Fruit fly (Drosophila melanogaster): ENCODE data around the gene nullo.

nullo gene

dm6 chrX:7001135-7001769 lies 48.0 kb upstream of the nullo start (continued):
- TF ChIP-seq CG14860 (GFP tag; IDR thresholded peaks at IDR 0.05; ENCODE audit: partially characterized antibody) (no peak), tna (GFP tag; IDR thresholded peaks at IDR 0.05; ENCODE audit: partially characterized antibody) (no peak), Dbx (GFP tag; IDR thresholded peaks at IDR 0.05) (no peak), CG8290 (GFP tag; optimal IDR thresholded peaks at IDR 0.05) (no peak), CG8290 (tag; optimal IDR thresholded peaks at IDR 0.05) (peak; percentile 1 to 9), Hsf (GFP tag; optimal IDR thresholded peaks at IDR 0.05) (peak; percentile 21), Nf-YA (GFP tag; IDR thresholded peaks at IDR 0.05) (no peak), TFAM (GFP tag; optimal IDR thresholded peaks at IDR 0.05) (no peak), kni (GFP tag; optimal IDR thresholded peaks at IDR 0.05) (no peak), CG12391 (tag; optimal IDR thresholded peaks at IDR 0.05) (peak; percentile 47), CG15269 (tag; optimal IDR thresholded peaks at IDR 0.05) (peak; percentile 60), Kr (GFP tag; optimal IDR thresholded peaks at IDR 0.05) (no peak), CG1024 (GFP tag; IDR thresholded peaks at IDR 0.05) (peak; percentile 45), D (optimal IDR thresholded peaks at IDR 0.05) (no peak), D (GFP tag; optimal IDR thresholded peaks at IDR 0.05) (peak; percentile 49), org-1 (GFP tag; optimal IDR thresholded peaks at IDR 0.05) (peak; percentile 39), Hr39 (optimal IDR thresholded peaks at IDR 0.05) (no peak), Mrtf (GFP tag; IDR thresholded peaks at IDR 0.05) (peak; percentile 67; the same call in 1 of the 3 replicates), cad (GFP tag; optimal IDR thresholded peaks at IDR 0.05) (no peak), toy (GFP tag; IDR thresholded peaks at IDR 0.05) (no peak), CrebB (tag; optimal IDR thresholded peaks at IDR 0.05) (no peak), CG16813 (GFP tag; IDR thresholded peaks at IDR 0.05; ENCODE audit: partially characterized antibody) (no peak), Hand (GFP tag; optimal IDR thresholded peaks at IDR 0.05) (peak; percentile 17), Lim3 (GFP tag; IDR thresholded peaks at IDR 0.05) (no peak), luna (GFP tag; optimal IDR thresholded peaks at IDR 0.05) (no peak), Oaz (GFP tag; IDR thresholded peaks at IDR 0.05) (no peak), eve (GFP tag; optimal IDR thresholded peaks at IDR 0.05) (peak in 1 of 2 experiments; percentile 42), Vsx1 (GFP tag; optimal IDR thresholded peaks at IDR 0.05) (peak; percentile 56), CG34422 (GFP tag; IDR thresholded peaks at IDR 0.05) (0 out of 3 replicates have a peak, but pooled peaks have one; percentile 62), CG4282 (GFP tag; optimal IDR thresholded peaks at IDR 0.05) (no peak), CG10431 (GFP tag; optimal IDR thresholded peaks at IDR 0.05) (no peak), vfl (GFP tag; optimal IDR thresholded peaks at IDR 0.05) (no peak), dm (GFP tag; optimal IDR thresholded peaks at IDR 0.05) (no peak), CG6689 (GFP tag; IDR thresholded peaks at IDR 0.05) (peak; percentile 56; the same call in 1 of the 2 replicates), CG18011 (GFP tag; optimal IDR thresholded peaks at IDR 0.05) (no peak), CG10462 (GFP tag; optimal IDR thresholded peaks at IDR 0.05) (no peak), mirr (GFP tag; optimal IDR thresholded peaks at IDR 0.05) (peak; percentile 7), Xbp1 (GFP tag; optimal IDR thresholded peaks at IDR 0.05) (peak; percentile 32), Gsc (GFP tag; IDR thresholded peaks at IDR 0.05) (no peak), Lpt (GFP tag; optimal IDR thresholded peaks at IDR 0.05) (no peak), usp (GFP tag; optimal IDR thresholded peaks at IDR 0.05) (no peak), CG9437 (GFP tag; optimal IDR thresholded peaks at IDR 0.05) (peak; percentile 36), fd64A (GFP tag; optimal IDR thresholded peaks at IDR 0.05) (no peak), onecut (GFP tag; IDR thresholded peaks at IDR 0.05) (no peak), Pdp1 (GFP tag; optimal IDR thresholded peaks at IDR 0.05) (peak in 1 of 2 experiments; percentile 63), CG32772 (GFP tag; IDR thresholded peaks at IDR 0.05) (no peak), wor (GFP tag; IDR thresholded peaks at IDR 0.05) (no peak), CG6813 (GFP tag; optimal IDR thresholded peaks at IDR 0.05) (peak; percentile 53), CG1792 (GFP tag; optimal IDR thresholded peaks at IDR 0.05) (peak; percentile 23), CG17912 (GFP tag; optimal IDR thresholded peaks at IDR 0.05) (no peak), CG2129 (GFP tag; IDR thresholded peaks at IDR 0.05; ENCODE audit: partially characterized antibody) (no peak), Bteb2 (GFP tag; optimal IDR thresholded peaks at IDR 0.05) (no peak)
